Worm (Caenorhabditis elegans): ENCODE data around the gene glb-6.

Gene glb-6

DNA sequence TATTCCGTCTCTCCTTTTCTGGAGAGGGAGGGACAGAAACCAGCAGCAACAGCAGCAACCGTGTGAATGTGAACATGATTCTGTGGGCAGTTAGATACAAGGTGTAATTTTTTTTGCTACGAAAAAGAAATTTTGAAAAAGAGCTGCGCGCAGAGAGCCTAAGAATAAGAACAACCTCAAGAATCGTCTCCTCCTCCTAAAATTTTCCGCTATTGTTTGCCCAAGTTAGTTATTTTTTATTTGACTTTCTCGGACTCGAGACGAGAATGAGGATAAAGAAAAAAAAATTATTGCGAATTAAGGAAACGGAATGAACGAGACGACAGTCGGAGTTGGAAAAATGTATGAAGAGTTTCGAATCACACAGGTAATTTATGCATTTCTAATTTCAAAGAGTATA lies 11.7 kb downstream of the glb-6 start, which contains the start of gene glb-5:
Gene glb-5 (plus strand): TSS at position 301 of the 400 bp plus-strand sequence.
- TF ChIP-seq ama-1 (optimal IDR thresholded peaks at IDR 0.05) (no peak), zfp-3 (GFP tag; conservative IDR thresholded peaks at IDR 0.05) (no peak), egl-27 (tag; optimal IDR thresholded peaks at IDR 0.05) (no peak), dmd-6 (GFP tag; IDR thresholded peaks at IDR 0.05) (0 out of 2 replicates have a peak, but pooled peaks have one; percentile 4)

DNA sequence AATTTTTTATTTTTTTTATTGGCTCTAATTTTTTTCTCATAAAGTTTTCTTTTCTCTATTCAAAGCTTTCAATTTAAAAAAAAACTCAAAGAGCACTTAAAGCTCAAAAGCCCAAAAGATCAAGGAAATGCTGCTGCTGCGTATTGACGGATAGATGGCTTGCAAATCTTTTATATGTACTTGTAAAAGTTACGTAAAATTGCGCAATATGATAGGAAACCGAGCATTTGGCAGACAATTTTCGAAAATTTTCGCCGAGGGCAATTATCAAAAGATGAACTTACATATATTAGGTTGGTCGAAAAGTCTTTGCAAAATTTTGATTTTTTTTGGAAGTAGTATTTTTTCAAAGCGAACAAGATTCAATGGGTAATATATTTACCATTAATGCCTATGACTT lies 21.8 kb downstream of the glb-6 start:
- TF ChIP-seq dmd-9 (GFP tag; IDR thresholded peaks at IDR 0.05): no peak
- peak; percentile 89 for TF ChIP-seq zip-2 (tag; optimal IDR thresholded peaks at IDR 0.05)
- TF ChIP-seq daf-19 (GFP tag; conservative IDR thresholded peaks at IDR 0.05): no peak
- no peak for TF ChIP-seq zip-11 (GFP tag; IDR thresholded peaks at IDR 0.05)
- no peak for TF ChIP-seq egl-27 (tag; optimal IDR thresholded peaks at IDR 0.05)
- TF ChIP-seq nhr-102 (tag; optimal IDR thresholded peaks at IDR 0.05): no peak

DNA sequence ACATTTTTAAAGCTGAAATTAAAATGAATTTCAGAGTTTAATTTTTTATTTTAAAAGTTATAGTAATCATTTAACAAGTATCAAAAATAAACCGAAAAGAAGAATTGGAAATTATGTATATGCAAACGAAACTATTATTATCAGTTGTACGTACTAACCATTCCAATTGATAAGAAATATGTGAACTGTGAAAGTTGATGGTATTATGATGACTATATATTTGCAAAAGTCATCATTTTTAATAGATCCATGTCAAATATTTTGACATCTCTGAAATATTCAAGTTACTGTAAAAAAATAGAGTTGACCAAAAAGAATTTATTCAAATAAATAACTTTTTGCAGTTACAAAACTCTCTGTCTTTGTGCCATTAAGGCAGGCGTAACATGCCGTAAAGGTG lies 22.3 kb downstream of the glb-6 start, which contains the start of gene ugt-48:
Gene ugt-48 (minus strand): TSS at position 12 of the 400 bp plus-strand sequence.
- TF ChIP-seq nhr-28 (tag; optimal IDR thresholded peaks at IDR 0.05) (peak; percentile 24), pqm-1 (tag; optimal IDR thresholded peaks at IDR 0.05) (peak; percentile 40), pha-4 (GFP tag; IDR thresholded peaks at IDR 0.05) (no peak), pha-4 (tag; optimal IDR thresholded peaks at IDR 0.05) (no peak), nhr-102 (tag; optimal IDR thresholded peaks at IDR 0.05) (no peak), sdz-12 (GFP tag; optimal IDR thresholded peaks at IDR 0.05) (no peak)

DNA sequence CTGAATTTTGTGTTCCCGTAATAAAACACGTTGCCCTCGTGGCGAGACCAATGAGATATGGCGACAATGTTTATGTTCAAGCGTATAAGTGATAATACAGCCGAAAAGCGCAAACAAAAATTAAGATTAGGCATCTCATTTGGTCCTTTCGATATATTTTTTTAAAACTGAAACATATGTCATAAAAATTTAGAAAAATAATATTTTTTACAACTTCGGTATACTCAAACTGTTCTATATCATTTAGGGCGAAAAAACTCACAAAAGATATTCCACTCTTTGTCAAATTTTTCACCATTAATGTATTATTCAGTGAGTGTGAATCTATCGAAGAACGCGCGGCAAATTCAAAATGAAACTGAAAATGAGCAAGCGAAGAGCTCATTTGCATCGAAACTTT lies 31.8 kb downstream of the glb-6 start, which contains the start of gene cft-1:
Gene cft-1 (plus strand): TSS at position 301 of the 400 bp plus-strand sequence.
- TF ChIP-seq ceh-62 (tag; optimal IDR thresholded peaks at IDR 0.05): no peak
- TF ChIP-seq nhr-48 (tag; optimal IDR thresholded peaks at IDR 0.05): no peak
- no peak for TF ChIP-seq zip-11 (GFP tag; IDR thresholded peaks at IDR 0.05)
- TF ChIP-seq mep-1 (tag; optimal IDR thresholded peaks at IDR 0.05): no peak
- TF ChIP-seq ama-1 (optimal IDR thresholded peaks at IDR 0.05): no peak
- no peak for TF ChIP-seq ztf-7 (tag; optimal IDR thresholded peaks at IDR 0.05)
- no peak for TF ChIP-seq gei-8 (GFP tag; optimal IDR thresholded peaks at IDR 0.05)
- no peak for TF ChIP-seq unc-39 (tag; optimal IDR thresholded peaks at IDR 0.05)
- TF ChIP-seq dve-1 (tag; optimal IDR thresholded peaks at IDR 0.05; ENCODE audit: insufficient read depth): no peak
- TF ChIP-seq daf-19 (GFP tag; conservative IDR thresholded peaks at IDR 0.05): no peak
- no peak for TF ChIP-seq ctbp-1 (GFP tag; IDR thresholded peaks at IDR 0.05)
- no peak for TF ChIP-seq sdz-12 (GFP tag; optimal IDR thresholded peaks at IDR 0.05)
- TF ChIP-seq dmd-9 (GFP tag; IDR thresholded peaks at IDR 0.05): no peak

DNA sequence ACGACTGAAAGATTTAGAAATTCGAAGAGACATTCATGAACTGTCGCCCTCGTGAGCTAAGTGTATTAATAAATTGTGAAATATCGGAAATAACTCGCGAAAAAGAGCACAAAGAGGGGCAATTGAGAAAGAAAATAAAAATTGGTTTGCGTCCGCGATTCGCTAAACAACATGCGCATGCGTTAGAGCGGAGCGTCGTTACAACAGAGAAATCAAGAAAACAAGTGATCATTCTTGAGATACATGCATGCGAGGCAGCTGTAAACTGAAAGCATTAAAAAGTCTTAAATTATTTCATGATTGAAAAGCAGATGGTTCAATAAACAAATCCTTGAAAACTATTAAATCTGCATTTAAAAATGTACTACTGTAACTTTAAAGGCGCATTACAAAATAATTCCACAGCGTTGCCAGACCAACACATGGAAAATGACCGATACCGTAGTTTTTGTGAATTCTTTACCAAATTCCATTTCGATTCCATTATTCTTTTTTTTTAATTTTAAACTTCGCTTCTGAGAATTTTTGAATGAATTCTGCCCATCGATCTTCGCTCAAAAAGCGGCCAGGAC lies 34.0 kb downstream of the glb-6 start, which contains the start of the genes cox-16 and syp-2:
Gene cox-16 (minus strand): TSS at position 4 of the 572 bp plus-strand sequence.
Gene syp-2 (plus strand): TSS at position 248 of the 572 bp plus-strand sequence.
- TF ChIP-seq hlh-30 (tag; optimal IDR thresholded peaks at IDR 0.05; ENCODE audit: insufficient read depth): peak; percentile 18
- peak; percentile 8 for TF ChIP-seq mes-2 (tag; optimal IDR thresholded peaks at IDR 0.05; ENCODE audit: poor library complexity, severe bottlenecking)
- peak; percentile 26 for TF ChIP-seq unc-130 (GFP tag; optimal IDR thresholded peaks at IDR 0.05)
- TF ChIP-seq hmg-1.1 (GFP tag; IDR thresholded peaks at IDR 0.05): 0 out of 2 replicates have a peak, but pooled peaks have one; percentile 32
- TF ChIP-seq snpc-1.2 (GFP tag; IDR thresholded peaks at IDR 0.05): 0 out of 2 replicates have a peak, but pooled peaks have one; percentile 36
- TF ChIP-seq Y48G9A.11 (GFP tag; IDR thresholded peaks at IDR 0.05): peak; percentile 97
- no peak for TF ChIP-seq R02D3.7 (tag; optimal IDR thresholded peaks at IDR 0.05)
- TF ChIP-seq attf-4 (tag; optimal IDR thresholded peaks at IDR 0.05): no peak
- TF ChIP-seq T20F7.1 (GFP tag; optimal IDR thresholded peaks at IDR 0.05): peak; percentile 96
- no peak for TF ChIP-seq vab-7 (GFP tag; IDR thresholded peaks at IDR 0.05)

Data from whole organism, L4 larva.